Worm (Caenorhabditis elegans) whole organism, L3 larva: ENCODE results near the gene C01G10.15.
A peak's percentile ranks its signal among the peaks of the same experiment; 100 is the strongest.

Source experiments
- egl-27 ChIP-seq: sonication (generic microtip); optimal IDR thresholded peaks from 4 replicates; lab custom pipeline; 2017; ENCODE audit warnings: missing biosample characterization, missing genetic modification reagents, missing genetic modification characterization
- nfya-1 ChIP-seq: sonication (generic microtip); optimal IDR thresholded peaks from 2 replicates; lab custom pipeline; 2017; ENCODE audit warnings: missing genetic modification characterization, mild to moderate bottlenecking, missing compliant biosample characterization, antibody characterized with exemption, moderate library complexity; ENCODE audit not compliant: insufficient read depth
- nhr-237 ChIP-seq: fragments of 150-350 bp; optimal IDR thresholded peaks from 2 replicates; lab custom pipeline; 2014; ENCODE audit warnings: missing biosample characterization, missing genetic modification characterization
- snpc-4 ChIP-seq: fragments of 150-350 bp; optimal IDR thresholded peaks from 2 replicates; lab custom pipeline; 2014; ENCODE audit warnings: missing biosample characterization, missing genetic modification characterization
- unc-39 ChIP-seq: sonication (generic microtip); optimal IDR thresholded peaks from 4 replicates; lab custom pipeline; 2017; ENCODE audit warnings: missing biosample characterization, missing genetic modification characterization
- zag-1 ChIP-seq: fragments of 150-350 bp; optimal IDR thresholded peaks from 2 replicates; lab custom pipeline; 2014; ENCODE audit warnings: missing biosample characterization, missing genetic modification characterization

- TF ChIP-seq unc-39 (tag; lab: Kevin White, UChicago) = no peak
- TF ChIP-seq nfya-1 = peak; percentile 89
- peak; percentile 13 for TF ChIP-seq egl-27 (tag; lab: Kevin White, UChicago)
- peak; percentile 87 for TF ChIP-seq snpc-4 (tag; lab: Kevin White, UChicago)
- no peak for TF ChIP-seq nhr-237
- TF ChIP-seq zag-1 (tag; lab: Kevin White, UChicago) = no peak
Observed at ce11 chrV:15085335-15085800, 1.7 kb downstream of the C01G10.15 start, which contains the start of the genes ahsa-1 and C01G10.7.
